Worm (Caenorhabditis elegans) whole organism, L4/young adult: ENCODE measurements around the gene T27A8.7.

Experiments used
- W03F9.2 ChIP-seq: fragments of 150-350 bp; optimal IDR thresholded peaks from 2 replicates; lab custom pipeline; 2014; ENCODE audit warnings: missing biosample characterization, missing genetic modification characterization
- him-1 ChIP-seq: sonication (generic microtip); optimal IDR thresholded peaks from 2 replicates; lab custom pipeline; 2016; ENCODE audit warnings: missing genotype, missing genetic modification reagents, missing genetic modification characterization, missing compliant biosample characterization

DNA sequence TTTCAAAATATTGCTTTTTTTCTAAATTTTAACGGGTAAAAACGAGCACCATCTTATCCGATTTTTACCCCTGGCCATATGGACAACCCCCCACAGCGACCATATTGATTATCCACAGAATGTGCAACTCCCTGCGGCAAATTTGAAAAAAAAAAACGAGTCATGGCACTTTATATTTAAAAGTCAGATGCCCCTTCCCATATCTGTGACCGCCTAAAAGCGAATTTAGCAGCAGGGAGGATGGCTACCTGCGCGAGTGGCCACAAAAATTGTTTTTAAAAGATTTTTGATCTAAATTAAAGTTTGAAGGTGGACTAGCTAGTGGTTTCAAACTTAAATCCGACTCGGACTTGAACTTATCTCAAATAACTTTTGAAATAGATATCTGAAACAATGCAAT, 1.1 kb downstream of the T27A8.7 start:
- TF ChIP-seq him-1 (tag; lab: Kevin White, UChicago): peak; percentile 99
- TF ChIP-seq W03F9.2 (tag; lab: Kevin White, UChicago): peak; percentile 98
